Worm (Caenorhabditis elegans): ENCODE measurements around the gene pmp-2.

DNA sequence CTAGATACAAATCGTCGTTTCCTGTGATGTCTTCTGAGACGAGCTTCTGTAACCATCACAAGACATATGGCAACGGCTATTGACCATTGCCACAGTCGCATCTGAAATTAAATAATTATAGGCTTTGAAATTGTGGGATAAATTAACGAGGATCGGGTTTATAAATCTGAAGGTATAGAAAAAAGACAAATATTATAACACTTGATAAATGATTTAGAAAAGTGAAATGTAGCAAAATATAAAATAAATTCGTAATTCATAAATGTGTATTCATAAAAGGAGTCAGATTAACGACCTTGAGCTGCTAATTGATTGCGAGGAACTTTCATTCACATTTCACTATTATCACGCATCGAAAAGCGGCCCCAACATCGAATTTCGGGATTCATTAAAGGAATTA, 24.0 kb downstream of the pmp-2 start, which contains the start of gene aff-1:
- no peak for TF ChIP-seq pha-4 (tag; optimal IDR thresholded peaks at IDR 0.05)
- no peak for TF ChIP-seq nhr-43 (tag; optimal IDR thresholded peaks at IDR 0.05; ENCODE audit: poor library complexity, severe bottlenecking)
- no peak for TF ChIP-seq nhr-25 (tag; optimal IDR thresholded peaks at IDR 0.05)
- TF ChIP-seq unc-62 (GFP tag; optimal IDR thresholded peaks at IDR 0.05), result no peak
- no peak for TF ChIP-seq fos-1 (tag; optimal IDR thresholded peaks at IDR 0.05)
- TF ChIP-seq nhr-237 (tag; optimal IDR thresholded peaks at IDR 0.05), result no peak

Data from whole organism, L3 larva.